Fruit fly (Drosophila melanogaster): Measurements from ENCODE around the gene CG42359.

CG42359 gene

DNA sequence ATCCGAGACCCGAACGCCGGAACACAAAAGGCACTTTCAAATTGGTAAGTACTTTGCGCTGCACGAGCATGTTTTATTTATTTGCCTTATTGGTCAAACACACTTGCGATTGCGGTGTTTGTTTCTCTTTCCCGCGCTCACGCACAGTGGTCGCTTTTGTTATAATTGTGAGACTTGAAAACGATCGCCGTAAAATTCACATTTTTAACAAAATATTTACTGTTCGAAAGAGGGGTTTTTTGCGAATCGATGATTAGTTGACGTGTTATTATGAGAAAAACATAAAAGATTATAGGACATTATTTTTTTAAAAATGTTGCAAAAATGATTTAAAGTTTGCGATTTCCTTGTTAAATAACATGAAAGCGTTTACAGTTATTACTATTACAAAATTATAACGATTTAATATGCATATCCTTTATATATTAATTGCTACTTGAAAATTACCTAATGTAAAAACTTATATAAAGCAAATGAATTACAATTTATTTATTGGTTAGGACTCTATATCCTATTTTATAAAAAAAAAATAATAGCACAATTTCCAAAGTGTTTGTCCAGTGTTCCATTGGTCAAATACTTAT is 2.9 kb upstream of the CG42359 start (continued):
- TF ChIP-seq gem (tag; optimal IDR thresholded peaks at IDR 0.05) = peak; percentile 68
- peak in 1 of 2 experiments; percentile 35 for TF ChIP-seq dpn (GFP tag; optimal IDR thresholded peaks at IDR 0.05)
- peak; percentile 62 for TF ChIP-seq CG31441 (GFP tag; IDR thresholded peaks at IDR 0.05)
- peak; percentile 61 for TF ChIP-seq CG12391 (tag; optimal IDR thresholded peaks at IDR 0.05)
- 0 out of 3 replicates have a peak, but pooled peaks have one; percentile 12 for TF ChIP-seq gce (GFP tag; IDR thresholded peaks at IDR 0.05)
- TF ChIP-seq chinmo (GFP tag; IDR thresholded peaks at IDR 0.05; ENCODE audit: partially characterized antibody) = no peak; the same call in 3 of the 4 replicates
- TF ChIP-seq Nf-YA (GFP tag; IDR thresholded peaks at IDR 0.05) = no peak
- no peak for TF ChIP-seq Hr39 (optimal IDR thresholded peaks at IDR 0.05)
- TF ChIP-seq CG4854 (GFP tag; optimal IDR thresholded peaks at IDR 0.05) = no peak
- no peak for TF ChIP-seq slp2 (GFP tag; optimal IDR thresholded peaks at IDR 0.05)
- peak; percentile 51 for TF ChIP-seq CG10209 (GFP tag; optimal IDR thresholded peaks at IDR 0.05)
- TF ChIP-seq CG10462 (GFP tag; optimal IDR thresholded peaks at IDR 0.05) = no peak
- no peak for TF ChIP-seq vnd (GFP tag; IDR thresholded peaks at IDR 0.05; ENCODE audit: partially characterized antibody)
- peak; percentile 38; the same call in 1 of the 2 replicates for TF ChIP-seq CG10959 (GFP tag; IDR thresholded peaks at IDR 0.05)
- no peak for TF ChIP-seq Neu2 (GFP tag; optimal IDR thresholded peaks at IDR 0.05; ENCODE audit: borderline replicate concordance)
- peak; percentile 32 for TF ChIP-seq CG8089 (GFP tag; optimal IDR thresholded peaks at IDR 0.05)
- no peak for TF ChIP-seq nerfin-2 (GFP tag; IDR thresholded peaks at IDR 0.05; ENCODE audit: partially characterized antibody)
- TF ChIP-seq pnt (GFP tag; optimal IDR thresholded peaks at IDR 0.05) = no peak
- TF ChIP-seq Hand (GFP tag; optimal IDR thresholded peaks at IDR 0.05) = no peak
- TF ChIP-seq Sox102F (GFP tag; optimal IDR thresholded peaks at IDR 0.05) = peak; percentile 45
- no peak for TF ChIP-seq CG2875 (GFP tag; optimal IDR thresholded peaks at IDR 0.05)
- TF ChIP-seq CG6854 (GFP tag; optimal IDR thresholded peaks at IDR 0.05) = no peak
- TF ChIP-seq CG34376 (GFP tag; optimal IDR thresholded peaks at IDR 0.05) = no peak
- TF ChIP-seq CG7928 (GFP tag; optimal IDR thresholded peaks at IDR 0.05) = no peak
- TF ChIP-seq nau (GFP tag; optimal IDR thresholded peaks at IDR 0.05) = peak; percentile 0
- TF ChIP-seq Nf-YB (GFP tag; optimal IDR thresholded peaks at IDR 0.05) = peak; percentile 2
- no peak for TF ChIP-seq lov (optimal IDR thresholded peaks at IDR 0.05)
- no peak for TF ChIP-seq lov (GFP tag; IDR thresholded peaks at IDR 0.05)
- TF ChIP-seq Doc3 (GFP tag; IDR thresholded peaks at IDR 0.05; ENCODE audit: partially characterized antibody) = no peak
- peak; percentile 41 for TF ChIP-seq Hr3 (GFP tag; optimal IDR thresholded peaks at IDR 0.05)
- no peak for TF ChIP-seq GATAe (GFP tag; conservative IDR thresholded peaks at IDR 0.05)
- TF ChIP-seq gt (GFP tag; IDR thresholded peaks at IDR 0.05) = 0 out of 2 replicates have a peak, but pooled peaks have one; percentile 11
- TF ChIP-seq CG2889 (GFP tag; IDR thresholded peaks at IDR 0.05) = 0 out of 3 replicates have a peak, but pooled peaks have one; percentile 34
- no peak for TF ChIP-seq Lhr (GFP tag; optimal IDR thresholded peaks at IDR 0.05)
- TF ChIP-seq CG34224 (GFP tag; IDR thresholded peaks at IDR 0.05; ENCODE audit: partially characterized antibody) = no peak
- no peak for TF ChIP-seq Sin3A (optimal IDR thresholded peaks at IDR 0.05)
- no peak for TF ChIP-seq CG9932 (GFP tag; IDR thresholded peaks at IDR 0.05)
- TF ChIP-seq CG8924 (tag; optimal IDR thresholded peaks at IDR 0.05) = peak; percentile 63
- peak; percentile 52 for TF ChIP-seq CG15269 (tag; optimal IDR thresholded peaks at IDR 0.05)
- TF ChIP-seq CG6175 (GFP tag; IDR thresholded peaks at IDR 0.05) = no peak
- TF ChIP-seq CG17186 (GFP tag; optimal IDR thresholded peaks at IDR 0.05) = no peak
- TF ChIP-seq otp (GFP tag; IDR thresholded peaks at IDR 0.05) = peak; percentile 46; the same call in 2 of the 3 replicates
- TF ChIP-seq btn (GFP tag; optimal IDR thresholded peaks at IDR 0.05) = no peak
- peak; percentile 1 to 17 for TF ChIP-seq chif (GFP tag; optimal IDR thresholded peaks at IDR 0.05)
- no peak for TF ChIP-seq zfh2 (GFP tag; optimal IDR thresholded peaks at IDR 0.05)
- TF ChIP-seq Six4 (GFP tag; optimal IDR thresholded peaks at IDR 0.05) = no peak
- peak; percentile 32; the same call in 1 of the 2 replicates for TF ChIP-seq CG6689 (GFP tag; IDR thresholded peaks at IDR 0.05)
- 0 out of 2 replicates have a peak, but pooled peaks have one; percentile 36 for TF ChIP-seq lmd (GFP tag; IDR thresholded peaks at IDR 0.05)
- no peak for TF ChIP-seq CG11695 (GFP tag; IDR thresholded peaks at IDR 0.05)
- peak; percentile 6 for TF ChIP-seq CG18476 (GFP tag; optimal IDR thresholded peaks at IDR 0.05)
